Fruit fly (Drosophila melanogaster): ENCODE results near the gene wts.

The wts gene

dm6 chr3R:30781661-30782120 lies 24.7 kb downstream of the wts start (continued):
- TF ChIP-seq CG6175 (GFP tag; IDR thresholded peaks at IDR 0.05) (peak; percentile 89), CG33213 (GFP tag; optimal IDR thresholded peaks at IDR 0.05) (peak; percentile 94), CG43689 (GFP tag; IDR thresholded peaks at IDR 0.05) (peak; percentile 83), crc (GFP tag; optimal IDR thresholded peaks at IDR 0.05) (peak; percentile 91), CG11696 (GFP tag; IDR thresholded peaks at IDR 0.05) (peak; percentile 82), CG6683 (GFP tag; optimal IDR thresholded peaks at IDR 0.05) (peak; percentile 80), CG11093 (GFP tag; IDR thresholded peaks at IDR 0.05) (peak; percentile 91), NC2β (GFP tag; optimal IDR thresholded peaks at IDR 0.05) (peak; percentile 93), ac (GFP tag; optimal IDR thresholded peaks at IDR 0.05) (peak; percentile 72), Fer2 (tag; optimal IDR thresholded peaks at IDR 0.05) (peak; percentile 84), bab2 (GFP tag; optimal IDR thresholded peaks at IDR 0.05) (peak; percentile 96), gsb (GFP tag; IDR thresholded peaks at IDR 0.05) (peak; percentile 91), CG30431 (GFP tag; optimal IDR thresholded peaks at IDR 0.05) (peak; percentile 92), CG42726 (GFP tag; IDR thresholded peaks at IDR 0.05; ENCODE audit: partially characterized antibody) (no peak), fd102C (GFP tag; optimal IDR thresholded peaks at IDR 0.05) (peak; percentile 85), toy (GFP tag; IDR thresholded peaks at IDR 0.05) (peak; percentile 83), E2f1 (GFP tag; IDR thresholded peaks at IDR 0.05) (peak; percentile 96), br (optimal IDR thresholded peaks at IDR 0.05) (no peak), Neu2 (GFP tag; optimal IDR thresholded peaks at IDR 0.05; ENCODE audit: borderline replicate concordance) (peak; percentile 95), Ravus (GFP tag; IDR thresholded peaks at IDR 0.05) (peak; percentile 78), CG34224 (GFP tag; IDR thresholded peaks at IDR 0.05; ENCODE audit: partially characterized antibody) (no peak), CG1603 (tag; optimal IDR thresholded peaks at IDR 0.05) (peak; percentile 96), salm (tag; optimal IDR thresholded peaks at IDR 0.05) (peak; percentile 86), az2 (GFP tag; optimal IDR thresholded peaks at IDR 0.05) (peak; percentile 96), Oli (tag; optimal IDR thresholded peaks at IDR 0.05) (peak; percentile 93), CG10979 (tag; optimal IDR thresholded peaks at IDR 0.05) (peak; percentile 94), NC2α (GFP tag; optimal IDR thresholded peaks at IDR 0.05) (peak; percentile 94), CG10959 (GFP tag; IDR thresholded peaks at IDR 0.05) (peak; percentile 97), schlank (tag; optimal IDR thresholded peaks at IDR 0.05) (peak; percentile 79), CG7556 (GFP tag; optimal IDR thresholded peaks at IDR 0.05) (peak; percentile 93), BEAF-32 (GFP tag; optimal IDR thresholded peaks at IDR 0.05) (no peak), Mrtf (GFP tag; IDR thresholded peaks at IDR 0.05) (peak; percentile 94), D19B (GFP tag; optimal IDR thresholded peaks at IDR 0.05) (peak; percentile 76), gem (tag; optimal IDR thresholded peaks at IDR 0.05) (peak; percentile 96), Med (GFP tag) (peak; percentile 99), hb (GFP tag; IDR thresholded peaks at IDR 0.05; ENCODE audit: partially characterized antibody) (no peak), wor (GFP tag; IDR thresholded peaks at IDR 0.05) (peak; percentile 88), nom (GFP tag; optimal IDR thresholded peaks at IDR 0.05) (peak; percentile 83), CG32767 (GFP tag; IDR thresholded peaks at IDR 0.05) (peak; percentile 91), CG7786 (GFP tag; optimal IDR thresholded peaks at IDR 0.05) (peak; percentile 97), ems (GFP tag; optimal IDR thresholded peaks at IDR 0.05) (peak; percentile 90), chif (GFP tag; optimal IDR thresholded peaks at IDR 0.05) (peak; percentile 95 to 97), klu (GFP tag; IDR thresholded peaks at IDR 0.05) (peak; percentile 83), sob (GFP tag; IDR thresholded peaks at IDR 0.05) (peak; percentile 96), CG9932 (GFP tag; IDR thresholded peaks at IDR 0.05) (peak; percentile 79), CG3847 (GFP tag; IDR thresholded peaks at IDR 0.05) (peak; percentile 93), CG15696 (tag; optimal IDR thresholded peaks at IDR 0.05) (peak; percentile 98), CG9876 (GFP tag; optimal IDR thresholded peaks at IDR 0.05) (peak; percentile 84), p53 (GFP tag; optimal IDR thresholded peaks at IDR 0.05) (peak; percentile 63), CG1024 (GFP tag; IDR thresholded peaks at IDR 0.05) (peak; percentile 90), CG8359 (GFP tag; optimal IDR thresholded peaks at IDR 0.05; ENCODE audit: borderline replicate concordance) (peak; percentile 82)

Data from whole organism, embryonic.